Fruit fly (Drosophila melanogaster): ENCODE results near the gene CG3857.

Gene CG3857

DNA sequence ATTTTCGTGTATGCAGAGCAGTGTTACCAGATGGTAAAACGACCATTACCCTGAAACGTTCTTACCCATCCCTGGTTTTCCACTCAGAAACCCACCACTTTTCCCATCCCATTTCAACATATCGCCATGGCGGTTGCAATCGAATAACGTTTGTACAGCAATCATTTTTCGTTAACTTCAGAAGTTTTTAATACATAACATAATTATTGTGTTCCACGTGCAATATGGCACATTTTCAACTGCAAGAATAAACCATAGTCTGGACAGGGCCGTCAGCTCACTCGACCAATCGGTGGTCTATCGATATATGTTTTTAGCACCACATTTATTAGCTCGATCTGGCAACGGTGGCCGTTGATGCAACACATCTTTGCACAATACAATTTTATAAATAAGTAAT lies 49.9 kb downstream of the CG3857 start, which contains the start of the genes trr and mRpL16 (continued):
- TF ChIP-seq tap (tag; optimal IDR thresholded peaks at IDR 0.05) (no peak), CG9876 (GFP tag; optimal IDR thresholded peaks at IDR 0.05) (no peak), jing (GFP tag; optimal IDR thresholded peaks at IDR 0.05) (no peak), nau (GFP tag; optimal IDR thresholded peaks at IDR 0.05) (no peak), Opbp (GFP tag; IDR thresholded peaks at IDR 0.05; ENCODE audit: partially characterized antibody) (peak; percentile 52; the same call in 2 of the 3 replicates), CG9817 (tag; optimal IDR thresholded peaks at IDR 0.05) (peak; percentile 50), insv (GFP tag; optimal IDR thresholded peaks at IDR 0.05) (peak in 1 of 2 experiments; percentile 16), aop (GFP tag; IDR thresholded peaks at IDR 0.05) (no peak), Sox102F (GFP tag; optimal IDR thresholded peaks at IDR 0.05) (no peak), Ssrp (tag; optimal IDR thresholded peaks at IDR 0.05) (no peak), ap (GFP tag; IDR thresholded peaks at IDR 0.05) (no peak), unpg (GFP tag; optimal IDR thresholded peaks at IDR 0.05) (peak; percentile 39), CG18619 (GFP tag; optimal IDR thresholded peaks at IDR 0.05) (no peak), CG10543 (GFP tag; optimal IDR thresholded peaks at IDR 0.05) (no peak), D19B (GFP tag; optimal IDR thresholded peaks at IDR 0.05) (no peak), luna (GFP tag; optimal IDR thresholded peaks at IDR 0.05) (no peak), sr (GFP tag; IDR thresholded peaks at IDR 0.05) (no peak), slbo (GFP tag; IDR thresholded peaks at IDR 0.05) (peak; percentile 64), CG1602 (GFP tag; optimal IDR thresholded peaks at IDR 0.05) (no peak), CG7357 (GFP tag; IDR thresholded peaks at IDR 0.05) (0 out of 3 replicates have a peak, but pooled peaks have one; percentile 30), CG1024 (GFP tag; IDR thresholded peaks at IDR 0.05) (no peak), CG42726 (GFP tag; IDR thresholded peaks at IDR 0.05; ENCODE audit: partially characterized antibody) (no peak), CG10366 (GFP tag; IDR thresholded peaks at IDR 0.05) (peak; percentile 9; the same call in 1 of the 2 replicates), en (GFP tag; optimal IDR thresholded peaks at IDR 0.05) (no peak), CG32772 (GFP tag; IDR thresholded peaks at IDR 0.05) (peak; percentile 41; the same call in 1 of the 2 replicates), CG6813 (GFP tag; optimal IDR thresholded peaks at IDR 0.05) (no peak), hb (GFP tag; IDR thresholded peaks at IDR 0.05; ENCODE audit: partially characterized antibody) (no peak), CG32532 (GFP tag; IDR thresholded peaks at IDR 0.05) (peak; percentile 64), CG15601 (tag; optimal IDR thresholded peaks at IDR 0.05) (no peak), CG2875 (GFP tag; optimal IDR thresholded peaks at IDR 0.05) (no peak), tgo (GFP tag; IDR thresholded peaks at IDR 0.05) (0 out of 3 replicates have a peak, but pooled peaks have one; percentile 17), gro (GFP tag; optimal IDR thresholded peaks at IDR 0.05) (no peak), HmgZ (tag; optimal IDR thresholded peaks at IDR 0.05) (peak; percentile 31), Trl (optimal IDR thresholded peaks at IDR 0.05) (no peak), Trl (GFP tag; optimal IDR thresholded peaks at IDR 0.05) (peak; percentile 24), BEAF-32 (GFP tag; optimal IDR thresholded peaks at IDR 0.05) (peak; percentile 86), TFAM (GFP tag; optimal IDR thresholded peaks at IDR 0.05) (no peak), maf-S (GFP tag; optimal IDR thresholded peaks at IDR 0.05) (no peak), CG17912 (GFP tag; optimal IDR thresholded peaks at IDR 0.05) (peak; percentile 30), wdn (GFP tag; IDR thresholded peaks at IDR 0.05) (0 out of 2 replicates have a peak, but pooled peaks have one; percentile 48), Rfx (GFP tag; IDR thresholded peaks at IDR 0.05) (peak; percentile 58), her (GFP tag; optimal IDR thresholded peaks at IDR 0.05) (no peak), Asciz (GFP tag; optimal IDR thresholded peaks at IDR 0.05) (no peak), tup (GFP tag; optimal IDR thresholded peaks at IDR 0.05) (no peak), CG1529 (GFP tag; optimal IDR thresholded peaks at IDR 0.05) (no peak), peb (GFP tag; IDR thresholded peaks at IDR 0.05) (no peak), tin (GFP tag; optimal IDR thresholded peaks at IDR 0.05) (peak; percentile 32), tll (GFP tag; optimal IDR thresholded peaks at IDR 0.05) (no peak), lilli (GFP tag; optimal IDR thresholded peaks at IDR 0.05) (peak; percentile 49), ham (GFP tag; IDR thresholded peaks at IDR 0.05) (no peak), nmo (GFP tag; optimal IDR thresholded peaks at IDR 0.05) (peak; percentile 75)

All from whole organism, embryonic.